Worm (Caenorhabditis elegans) whole organism, L1 larva: Measurements from ENCODE around the gene msp-38.

Experiments used
- C04F5.9 ChIP-seq: sonication (generic microtip); optimal IDR thresholded peaks from 2 replicates; lab custom pipeline; 2016; ENCODE audit warnings: missing genetic modification characterization, missing compliant biosample characterization
- C16A3.4 ChIP-seq: fragments of 150-350 bp; optimal IDR thresholded peaks from 2 replicates; lab custom pipeline; 2014; ENCODE audit warnings: missing biosample characterization, missing genetic modification characterization
- Y116A8C.19 ChIP-seq: sonication (generic microtip); optimal IDR thresholded peaks from 2 replicates; lab custom pipeline; 2016; ENCODE audit warnings: missing compliant biosample characterization, missing genetic modification characterization, borderline replicate concordance
- alr-1 ChIP-seq: fragments of 200-800 bp; sonication (Bioruptor generic); optimal IDR thresholded peaks from 2 replicates; lab custom pipeline; 2018; ENCODE audit warnings: borderline replicate concordance, mild to moderate bottlenecking, missing genetic modification characterization, missing compliant biosample characterization
- ama-1 ChIP-seq: fragments of 150-350 bp; optimal IDR thresholded peaks from 2 replicates; lab custom pipeline; 2014
- blmp-1 ChIP-seq: fragments of 150-350 bp; optimal IDR thresholded peaks from 2 replicates; lab custom pipeline; 2014; ENCODE audit warnings: missing biosample characterization, missing genetic modification characterization
- ceh-63 ChIP-seq: fragments of 200-800 bp; sonication (Bioruptor generic); optimal IDR thresholded peaks from 2 replicates; lab custom pipeline; 2018; ENCODE audit warnings: mild to moderate bottlenecking, missing genetic modification characterization, missing compliant biosample characterization
- ceh-8 ChIP-seq: fragments of 200-800 bp; sonication (Bioruptor generic); optimal IDR thresholded peaks from 2 replicates; lab custom pipeline; 2018; ENCODE audit warnings: mild to moderate bottlenecking, missing genetic modification characterization, moderate library complexity, missing compliant biosample characterization
- ceh-88 ChIP-seq: fragments of 200-800 bp; sonication (Bioruptor generic); IDR thresholded peaks from 2 replicates; pipeline ENCODE4 v1.3.6; 2022; ENCODE audit warnings: missing genetic modification characterization, missing compliant biosample characterization
- ceh-90 ChIP-seq: sonication (generic microtip); optimal IDR thresholded peaks from 2 replicates; lab custom pipeline; 2016; ENCODE audit warnings: missing genetic modification characterization, missing compliant biosample characterization
- ces-1 ChIP-seq: fragments of 150-350 bp; optimal IDR thresholded peaks from 2 replicates; lab custom pipeline; 2014; ENCODE audit warnings: missing biosample characterization, missing genetic modification reagents, missing genetic modification characterization
- dpl-1 ChIP-seq, 3 experiments: fragments of 150-350 bp in 2 of 3; sonication (generic microtip) in 1 of 3; optimal IDR thresholded peaks; 2 replicates each; lab custom pipeline; 2014 to 2017; ENCODE audit warnings: missing biosample characterization in 3 of 3, missing genetic modification characterization in 3 of 3, missing genetic modification reagents in 3 of 3
- efl-3 ChIP-seq: fragments of 200-800 bp; sonication (Bioruptor generic); optimal IDR thresholded peaks from 2 replicates; lab custom pipeline; 2018; ENCODE audit warnings: mild to moderate bottlenecking, missing genetic modification characterization, missing compliant biosample characterization
- elt-2 ChIP-seq: sonication (generic microtip); optimal IDR thresholded peaks from 2 replicates; lab custom pipeline; 2016; ENCODE audit warnings: missing genetic modification characterization, mild to moderate bottlenecking, inconsistent platforms, missing compliant biosample characterization, missing genetic modification reagents
- fkh-10 ChIP-seq: sonication (generic microtip); optimal IDR thresholded peaks from 2 replicates; lab custom pipeline; 2017; ENCODE audit warnings: missing biosample characterization, missing genetic modification reagents, missing genetic modification characterization
- grh-1 ChIP-seq: fragments of 200-800 bp; sonication (Bioruptor generic); IDR thresholded peaks from 2 replicates; pipeline ENCODE4 v1.3.6; 2022; ENCODE audit warnings: missing genetic modification reagents, missing genetic modification characterization, missing compliant biosample characterization
- hlh-17 ChIP-seq: fragments of 200-800 bp; sonication (Bioruptor generic); optimal IDR thresholded peaks from 2 replicates; lab custom pipeline; 2018; ENCODE audit warnings: missing genetic modification characterization, mild to moderate bottlenecking, missing compliant biosample characterization, moderate library complexity, borderline replicate concordance
- hlh-4 ChIP-seq: sonication (generic microtip); optimal IDR thresholded peaks from 2 replicates; lab custom pipeline; 2016; ENCODE audit warnings: mild to moderate bottlenecking, missing genetic modification characterization, missing compliant biosample characterization
- hpl-2 ChIP-seq: fragments of 150-350 bp; optimal IDR thresholded peaks from 2 replicates; lab custom pipeline; 2014; ENCODE audit warnings: missing biosample characterization, missing genetic modification reagents, missing genetic modification characterization
- irx-1 ChIP-seq: sonication (generic microtip); optimal IDR thresholded peaks from 2 replicates; lab custom pipeline; 2016; ENCODE audit warnings: missing genetic modification characterization, missing compliant biosample characterization
- isw-1 ChIP-seq: fragments of 200-800 bp; sonication (Bioruptor generic); IDR thresholded peaks from 2 replicates; pipeline ENCODE4 v1.3.6; 2022; ENCODE audit warnings: missing genetic modification characterization, missing compliant biosample characterization
- jun-1 ChIP-seq: fragments of 150-350 bp; optimal IDR thresholded peaks from 2 replicates; lab custom pipeline; 2014; ENCODE audit warnings: missing biosample characterization, missing genetic modification reagents, missing genetic modification characterization
- lin-13 ChIP-seq: fragments of 150-350 bp; optimal IDR thresholded peaks from 2 replicates; lab custom pipeline; 2014; ENCODE audit warnings: missing biosample characterization, missing genetic modification reagents, missing genetic modification characterization
- lin-14 ChIP-seq: fragments of 200-800 bp; sonication (Bioruptor generic); optimal IDR thresholded peaks from 2 replicates; lab custom pipeline; 2018; ENCODE audit warnings: mild to moderate bottlenecking, missing genetic modification characterization, moderate library complexity, missing compliant biosample characterization
- lin-39 ChIP-seq: fragments of 150-350 bp; optimal IDR thresholded peaks from 2 replicates; lab custom pipeline; 2014; ENCODE audit warnings: missing biosample characterization, missing genetic modification reagents, missing genetic modification characterization
- lir-3 ChIP-seq: sonication (generic microtip); optimal IDR thresholded peaks from 2 replicates; lab custom pipeline; 2016; ENCODE audit warnings: mild to moderate bottlenecking, missing genetic modification characterization, moderate library complexity, missing compliant biosample characterization; ENCODE audit not compliant: poor library complexity
- lsy-2 ChIP-seq, 2 experiments: fragments of 150-350 bp; optimal IDR thresholded peaks; 2 replicates each; lab custom pipeline; 2014; ENCODE audit warnings: missing biosample characterization in 2 of 2, missing genetic modification characterization in 2 of 2
- mab-9 ChIP-seq: fragments of 200-800 bp; sonication (Bioruptor generic); IDR thresholded peaks from 2 replicates; pipeline ENCODE4 v1.3.6; 2022; ENCODE audit warnings: missing genetic modification reagents, missing genetic modification characterization, missing compliant biosample characterization
- mdl-1 ChIP-seq, 2 experiments: fragments of 150-350 bp; optimal IDR thresholded peaks; 2 replicates each; lab custom pipeline; 2014 to 2017; ENCODE audit warnings: missing biosample characterization in 2 of 2, missing genetic modification characterization in 2 of 2, inconsistent platforms in 1 of 2
- mef-2 ChIP-seq: fragments of 150-350 bp; optimal IDR thresholded peaks from 2 replicates; lab custom pipeline; 2014; ENCODE audit warnings: missing biosample characterization, missing genetic modification characterization
- nhr-11 ChIP-seq: fragments of 150-350 bp; optimal IDR thresholded peaks from 2 replicates; lab custom pipeline; 2014; ENCODE audit warnings: missing biosample characterization, missing genetic modification characterization
- nhr-12 ChIP-seq: sonication (generic microtip); optimal IDR thresholded peaks from 2 replicates; lab custom pipeline; 2017; ENCODE audit warnings: missing biosample characterization, missing genetic modification characterization
- nhr-19 ChIP-seq: fragments of 200-800 bp; sonication (Bioruptor generic); conservative IDR thresholded peaks from 2 replicates; pipeline ENCODE4 v1.3.6; 2022; ENCODE audit warnings: missing genetic modification characterization, missing compliant biosample characterization
- nhr-20 ChIP-seq: sonication (generic microtip); optimal IDR thresholded peaks from 2 replicates; lab custom pipeline; 2016; ENCODE audit warnings: mild to moderate bottlenecking, missing genetic modification characterization, missing compliant biosample characterization
- nhr-237 ChIP-seq: fragments of 150-350 bp; optimal IDR thresholded peaks from 2 replicates; lab custom pipeline; 2014; ENCODE audit warnings: missing biosample characterization, missing genetic modification characterization
- nhr-47 ChIP-seq: sonication (generic microtip); optimal IDR thresholded peaks from 2 replicates; lab custom pipeline; 2016; ENCODE audit warnings: mild to moderate bottlenecking, missing genetic modification characterization, moderate library complexity, missing compliant biosample characterization
- nhr-71 ChIP-seq: sonication (generic microtip); optimal IDR thresholded peaks from 2 replicates; lab custom pipeline; 2016; ENCODE audit warnings: mild to moderate bottlenecking, missing genetic modification characterization, moderate library complexity, missing compliant biosample characterization
- nhr-77 ChIP-seq: fragments of 150-350 bp; optimal IDR thresholded peaks from 2 replicates; lab custom pipeline; 2014; ENCODE audit warnings: missing biosample characterization, missing genetic modification characterization
- nhr-84 ChIP-seq: sonication (generic microtip); optimal IDR thresholded peaks from 2 replicates; lab custom pipeline; 2017; ENCODE audit warnings: missing biosample characterization, missing genetic modification characterization
- nhr-90 ChIP-seq: sonication (generic microtip); optimal IDR thresholded peaks from 2 replicates; lab custom pipeline; 2016; ENCODE audit warnings: mild to moderate bottlenecking, missing genetic modification characterization, missing compliant biosample characterization; ENCODE audit not compliant: poor library complexity
- pax-3 ChIP-seq: fragments of 200-800 bp; sonication (Bioruptor generic); optimal IDR thresholded peaks from 2 replicates; lab custom pipeline; 2018; ENCODE audit warnings: mild to moderate bottlenecking, missing genetic modification characterization, moderate library complexity, missing compliant biosample characterization
- snpc-4 ChIP-seq: fragments of 150-350 bp; optimal IDR thresholded peaks from 2 replicates; lab custom pipeline; 2014; ENCODE audit warnings: missing biosample characterization, missing genetic modification characterization
- snu-23 ChIP-seq: sonication (generic microtip); optimal IDR thresholded peaks from 2 replicates; lab custom pipeline; 2016; ENCODE audit warnings: missing genetic modification characterization, missing compliant biosample characterization
- sptf-1 ChIP-seq: fragments of 150-350 bp; optimal IDR thresholded peaks from 2 replicates; lab custom pipeline; 2014; ENCODE audit warnings: missing biosample characterization, missing genetic modification characterization
- tlp-1 ChIP-seq: fragments of 150-350 bp; optimal IDR thresholded peaks from 2 replicates; lab custom pipeline; 2014; ENCODE audit warnings: missing biosample characterization, missing genetic modification characterization
- unc-130 ChIP-seq: fragments of 150-350 bp; optimal IDR thresholded peaks from 2 replicates; lab custom pipeline; 2017; ENCODE audit warnings: missing biosample characterization, missing genetic modification characterization, inconsistent platforms
- unc-86 ChIP-seq: sonication (generic microtip); optimal IDR thresholded peaks from 2 replicates; lab custom pipeline; 2016; ENCODE audit warnings: missing genetic modification characterization, missing compliant biosample characterization
- unc-98 ChIP-seq: fragments of 200-800 bp; sonication (Bioruptor generic); IDR thresholded peaks from 2 replicates; pipeline ENCODE4 v1.3.6; 2022; ENCODE audit warnings: missing genetic modification characterization, missing compliant biosample characterization
- xbp-1 ChIP-seq: sonication (generic microtip); optimal IDR thresholded peaks from 2 replicates; lab custom pipeline; 2016; ENCODE audit warnings: missing genetic modification characterization, missing compliant biosample characterization
- zag-1 ChIP-seq: fragments of 150-350 bp; optimal IDR thresholded peaks from 2 replicates; lab custom pipeline; 2014; ENCODE audit warnings: missing biosample characterization, missing genetic modification characterization
- ztf-11 ChIP-seq, 2 experiments: sonication (generic microtip); optimal IDR thresholded peaks; 2 replicates each; lab custom pipeline; 2016 to 2017; ENCODE audit warnings: missing genetic modification characterization in 2 of 2, missing biosample characterization in 1 of 2, missing compliant biosample characterization in 1 of 2
- ztf-4 ChIP-seq: fragments of 150-350 bp; optimal IDR thresholded peaks from 2 replicates; lab custom pipeline; 2014; ENCODE audit warnings: missing biosample characterization, missing genetic modification characterization

Gene msp-38

DNA sequence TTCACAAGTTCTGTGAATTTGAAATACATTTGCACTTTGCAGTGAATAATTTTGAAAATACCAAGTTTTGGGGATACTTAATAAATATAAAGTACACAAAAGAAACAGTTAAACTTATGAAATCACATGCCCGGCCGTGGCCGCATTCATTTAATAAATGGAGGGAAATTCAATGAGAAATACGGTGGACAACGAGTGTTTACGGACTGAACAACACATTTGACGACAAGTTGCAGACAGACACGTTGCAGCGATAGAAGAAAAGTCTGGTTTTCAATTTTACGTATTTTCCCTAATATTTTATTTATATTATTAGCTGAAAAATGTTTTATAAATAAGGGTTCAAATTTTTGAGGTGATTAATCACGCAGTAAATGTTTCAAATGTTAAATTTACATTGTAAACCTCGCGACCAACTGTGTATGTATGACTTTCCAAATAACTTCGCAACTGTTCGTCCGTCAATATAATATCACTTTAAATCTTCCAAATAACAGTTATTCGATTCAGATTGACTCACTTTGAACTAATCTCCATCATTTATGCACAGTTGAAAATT lies 8.0 kb upstream of the msp-38 start, which contains the start of gene copg-1 (continued):
- TF ChIP-seq ceh-88 (GFP tag; lab: Robert Waterston, UW) (no peak), ceh-8 (no peak), zag-1 (tag; lab: Kevin White, UChicago) (no peak), hlh-17 (GFP tag; lab: Kevin White, UChicago) (no peak), irx-1 (tag; lab: Kevin White, UChicago) (peak; percentile 33), Y116A8C.19 (tag; lab: Kevin White, UChicago) (no peak), jun-1 (tag; lab: Kevin White, UChicago) (no peak), sptf-1 (tag; lab: Kevin White, UChicago) (no peak), lin-39 (no peak), nhr-237 (tag; lab: Kevin White, UChicago) (no peak), isw-1 (peak; percentile 34), mab-9 (GFP tag; lab: Robert Waterston, UW) (no peak), ces-1 (no peak), C04F5.9 (tag; lab: Kevin White, UChicago) (no peak), ama-1 (lab: Kevin White, UChicago) (no peak), snu-23 (GFP tag; lab: Kevin White, UChicago) (peak; percentile 66), nhr-47 (tag; lab: Kevin White, UChicago) (peak; percentile 67), pax-3 (tag; lab: Kevin White, UChicago) (no peak), nhr-11 (no peak), snpc-4 (tag; lab: Kevin White, UChicago) (peak; percentile 32), tlp-1 (tag; lab: Kevin White, UChicago) (no peak), grh-1 (GFP tag; lab: Robert Waterston, UW) (no peak), ceh-63 (GFP tag; lab: Kevin White, UChicago) (no peak), dpl-1 (GFP tag; optimal IDR thresholded peaks at IDR 0.05; lab: Kevin White, UChicago) (peak; percentile 45 to 74 (median 62)), efl-3 (no peak), elt-2 (tag; lab: Kevin White, UChicago) (no peak), nhr-71 (tag; lab: Kevin White, UChicago) (peak; percentile 65), ceh-90 (no peak), unc-86 (peak; percentile 50), C16A3.4 (tag; lab: Kevin White, UChicago) (peak; percentile 35), mef-2 (tag; lab: Kevin White, UChicago) (no peak), nhr-90 (peak; percentile 13), ztf-11 (tag; optimal IDR thresholded peaks at IDR 0.05; lab: Kevin White, UChicago) (no peak), unc-130 (tag; lab: Kevin White, UChicago) (peak; percentile 29), hpl-2 (no peak), lir-3 (tag; lab: Kevin White, UChicago) (no peak), ztf-4 (tag; lab: Kevin White, UChicago) (peak; percentile 13), hlh-4 (tag; lab: Kevin White, UChicago) (no peak), nhr-84 (tag; lab: Kevin White, UChicago) (no peak), unc-98 (GFP tag; lab: Robert Waterston, UW) (no peak), lin-13 (peak; percentile 6), nhr-20 (tag; lab: Kevin White, UChicago) (peak; percentile 66)

DNA sequence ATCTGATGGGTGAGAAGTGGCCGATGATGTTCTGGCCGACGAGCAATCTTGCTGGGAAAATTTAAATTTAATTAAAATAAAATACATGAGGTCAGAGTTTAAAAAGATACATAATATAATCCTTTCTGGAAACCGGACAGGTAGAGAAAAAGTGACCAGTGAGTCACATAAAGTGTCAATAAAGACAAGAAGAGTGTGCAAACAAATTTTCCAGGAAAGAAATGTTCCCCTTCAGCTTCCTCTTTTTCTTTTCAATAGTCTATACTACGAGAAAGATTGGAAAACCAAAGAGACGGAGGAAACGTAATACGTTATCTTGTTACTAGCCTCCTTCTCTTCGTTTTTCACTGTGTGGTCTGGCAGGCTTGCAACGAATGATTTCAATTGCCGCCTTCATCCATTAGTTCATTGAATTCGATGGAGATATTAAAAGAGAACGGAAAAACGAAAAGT lies 7.0 kb upstream of the msp-38 start, which contains the start of gene tsp-12:
Gene tsp-12 (minus strand): TSS at position 51 of the 453 bp plus-strand sequence.
- no peak for TF ChIP-seq ceh-8
- no peak for TF ChIP-seq alr-1
- TF ChIP-seq nhr-71 (tag; lab: Kevin White, UChicago) = no peak
- TF ChIP-seq jun-1 (tag; lab: Kevin White, UChicago) = no peak
- TF ChIP-seq ama-1 (lab: Kevin White, UChicago) = no peak
- TF ChIP-seq blmp-1 (tag; lab: Kevin White, UChicago) = peak; percentile 27
- no peak for TF ChIP-seq nhr-12 (tag; lab: Kevin White, UChicago)
- no peak for TF ChIP-seq pax-3 (tag; lab: Kevin White, UChicago)
- TF ChIP-seq lsy-2 (tag; optimal IDR thresholded peaks at IDR 0.05; lab: Kevin White, UChicago) = peak in 1 of 2 experiments; percentile 33
- no peak for TF ChIP-seq mdl-1 (tag; optimal IDR thresholded peaks at IDR 0.05; lab: Kevin White, UChicago)
- no peak for TF ChIP-seq nhr-19 (GFP tag; lab: Robert Waterston, UW)
- TF ChIP-seq lin-14 (GFP tag; lab: Kevin White, UChicago) = peak; percentile 64
- no peak for TF ChIP-seq nhr-77 (tag; lab: Kevin White, UChicago)
- no peak for TF ChIP-seq mab-9 (GFP tag; lab: Robert Waterston, UW)
- TF ChIP-seq nhr-90 = no peak
- TF ChIP-seq ces-1 = no peak
- TF ChIP-seq sptf-1 (tag; lab: Kevin White, UChicago) = no peak
- no peak for TF ChIP-seq xbp-1 (tag; lab: Kevin White, UChicago)
- TF ChIP-seq fkh-10 (GFP tag; lab: Kevin White, UChicago) = no peak
